Fruit fly (Drosophila melanogaster) whole organism, embryonic: ENCODE data around the gene Nf-YC.

Experiments used
- ATbp ChIP-seq: fragments of 200-800 bp; sonication (Bioruptor generic); optimal IDR thresholded peaks from 2 replicates; lab custom pipeline; 2017; ENCODE audit warnings: missing biosample characterization, mild to moderate bottlenecking, missing genetic modification characterization, missing genetic modification reagents
- Asciz ChIP-seq: fragments of 200-800 bp; sonication (Bioruptor generic); optimal IDR thresholded peaks from 2 replicates; lab custom pipeline; 2017; ENCODE audit warnings: missing biosample characterization, mild to moderate bottlenecking, missing genetic modification characterization, missing genetic modification reagents
- CG11560 ChIP-seq: fragments of 200-800 bp; sonication (Bioruptor generic); IDR thresholded peaks from 3 replicates; pipeline ENCODE4 v1.3.6; 2022; ENCODE audit warnings: missing biosample characterization, missing genetic modification characterization
- CG12071 ChIP-seq: fragments of 200-800 bp; sonication (Bioruptor generic); optimal IDR thresholded peaks from 3 replicates; lab custom pipeline; 2018; ENCODE audit warnings: missing biosample characterization, mild to moderate bottlenecking, missing genetic modification characterization
- CG13424 ChIP-seq: fragments of 200-800 bp; sonication (Bioruptor generic); optimal IDR thresholded peaks from 2 replicates; lab custom pipeline; 2019; ENCODE audit warnings: missing biosample characterization, mild to moderate bottlenecking, missing genetic modification characterization, moderate library complexity
- CG13624 ChIP-seq: fragments of 200-800 bp; sonication (Bioruptor generic); optimal IDR thresholded peaks from 2 replicates; lab custom pipeline; 2016; ENCODE audit warnings: missing biosample characterization, missing genetic modification characterization
- CG14050 ChIP-seq: fragments of 200-800 bp; sonication (Bioruptor generic); IDR thresholded peaks from 3 replicates; pipeline ENCODE4 v1.3.6; 2022; ENCODE audit warnings: missing biosample characterization, missing genetic modification characterization
- CG15479 ChIP-seq: fragments of 200-800 bp; sonication (Bioruptor generic); optimal IDR thresholded peaks from 3 replicates; lab custom pipeline; 2019; ENCODE audit warnings: missing biosample characterization, mild to moderate bottlenecking, missing genetic modification characterization, moderate library complexity
- CG18764 ChIP-seq: fragments of 200-800 bp; sonication (Bioruptor generic); optimal IDR thresholded peaks from 3 replicates; lab custom pipeline; 2016; ENCODE audit warnings: missing biosample characterization, missing genetic modification characterization
- CG2129 ChIP-seq: fragments of 200-800 bp; sonication (Bioruptor generic); IDR thresholded peaks from 2 replicates; pipeline ENCODE4 v1.3.6; 2022; ENCODE audit warnings: missing biosample characterization, missing genetic modification characterization; ENCODE audit not compliant: partially characterized antibody
- CG31441 ChIP-seq: fragments of 200-800 bp; sonication (Bioruptor generic); IDR thresholded peaks from 2 replicates; pipeline ENCODE4 v1.3.6; 2022; ENCODE audit warnings: missing biosample characterization, missing genetic modification characterization
- CG32532 ChIP-seq: fragments of 200-800 bp; sonication (Bioruptor generic); IDR thresholded peaks from 2 replicates; pipeline ENCODE4 v1.3.6; 2022; ENCODE audit warnings: missing biosample characterization, missing genetic modification characterization
- CG4328 ChIP-seq: fragments of 200-800 bp; sonication (Bioruptor generic); optimal IDR thresholded peaks from 3 replicates; lab custom pipeline; 2017; ENCODE audit warnings: missing biosample characterization, missing genetic modification reagents, missing genetic modification characterization
- CG6272 ChIP-seq: fragments of 200-800 bp; sonication (Bioruptor generic); IDR thresholded peaks from 2 replicates; pipeline ENCODE4 v1.3.6; 2022; ENCODE audit warnings: missing biosample characterization, missing genetic modification characterization
- CG7357 ChIP-seq: fragments of 200-800 bp; sonication (Bioruptor generic); IDR thresholded peaks from 3 replicates; pipeline ENCODE4 v1.3.6; 2022; ENCODE audit warnings: missing biosample characterization, missing genetic modification characterization
- CG8281 ChIP-seq: fragments of 200-800 bp; sonication (Bioruptor generic); optimal IDR thresholded peaks from 2 replicates; lab custom pipeline; 2018; ENCODE audit warnings: missing biosample characterization, mild to moderate bottlenecking, missing genetic modification characterization, moderate library complexity
- CG9727 ChIP-seq: fragments of 200-800 bp; sonication (Bioruptor generic); optimal IDR thresholded peaks from 3 replicates; lab custom pipeline; 2017; ENCODE audit warnings: missing biosample characterization, mild to moderate bottlenecking, missing genetic modification characterization
- Dip3 ChIP-seq: fragments of 200-800 bp; sonication (Bioruptor generic); optimal IDR thresholded peaks from 3 replicates; lab custom pipeline; 2016; ENCODE audit warnings: missing biosample characterization, missing genetic modification characterization
- Elba2 ChIP-seq: fragments of 200-800 bp; sonication (Bioruptor generic); optimal IDR thresholded peaks from 3 replicates; lab custom pipeline; 2016; ENCODE audit warnings: missing biosample characterization, missing genetic modification characterization
- H15 ChIP-seq: fragments of 200-800 bp; sonication (Bioruptor generic); IDR thresholded peaks from 3 replicates; pipeline ENCODE4 v1.3.6; 2022; ENCODE audit warnings: missing biosample characterization, missing genetic modification characterization
- H2.0 ChIP-seq: fragments of 200-800 bp; sonication (Bioruptor generic); IDR thresholded peaks from 2 replicates; pipeline ENCODE4 v1.3.6; 2022; ENCODE audit warnings: missing biosample characterization, missing genetic modification characterization
- HLH4C ChIP-seq: fragments of 200-800 bp; sonication (Bioruptor generic); IDR thresholded peaks from 3 replicates; pipeline ENCODE4 v1.3.6; 2022; ENCODE audit warnings: missing biosample characterization, missing genetic modification characterization; ENCODE audit not compliant: partially characterized antibody
- Nf-YC ChIP-seq: fragments of 200-800 bp; optimal IDR thresholded peaks from 3 replicates; lab custom pipeline; 2019; ENCODE audit warnings: missing biosample characterization, mild to moderate bottlenecking, missing genetic modification characterization, moderate library complexity
- Pdp1 ChIP-seq, 2 experiments: fragments of 200-800 bp; sonication (Bioruptor generic); optimal IDR thresholded peaks; 3 replicates each; lab custom pipeline; 2016; ENCODE audit warnings: missing biosample characterization in 2 of 2, missing genetic modification characterization in 2 of 2, mild to moderate bottlenecking in 1 of 2, moderate library complexity in 1 of 2
- ap ChIP-seq: fragments of 200-800 bp; sonication (Bioruptor generic); IDR thresholded peaks from 2 replicates; pipeline ENCODE4 v1.3.6; 2022; ENCODE audit warnings: missing biosample characterization, missing genetic modification characterization
- crol ChIP-seq: fragments of 200-800 bp; sonication (Bioruptor generic); IDR thresholded peaks from 2 replicates; pipeline ENCODE4 v1.3.6; 2022; ENCODE audit warnings: missing biosample characterization, missing genetic modification characterization
- danr ChIP-seq: fragments of 200-800 bp; sonication (Bioruptor generic); IDR thresholded peaks from 2 replicates; pipeline ENCODE4 v1.3.6; 2022; ENCODE audit warnings: missing biosample characterization, missing genetic modification characterization
- dimm ChIP-seq: fragments of 200-800 bp; sonication (Bioruptor generic); IDR thresholded peaks from 2 replicates; pipeline ENCODE4 v1.3.6; 2022; ENCODE audit warnings: missing biosample characterization, missing genetic modification characterization
- dm ChIP-seq: fragments of 200-800 bp; sonication (Bioruptor generic); optimal IDR thresholded peaks from 3 replicates; lab custom pipeline; 2016; ENCODE audit warnings: missing biosample characterization, missing genetic modification characterization
- ewg ChIP-seq: fragments of 200-800 bp; sonication (Bioruptor generic); optimal IDR thresholded peaks from 3 replicates; lab custom pipeline; 2017; ENCODE audit warnings: mild to moderate bottlenecking, missing biosample characterization, missing genetic modification reagents, missing genetic modification characterization
- gcm ChIP-seq: fragments of 200-800 bp; sonication (Bioruptor generic); optimal IDR thresholded peaks from 2 replicates; lab custom pipeline; 2019; ENCODE audit warnings: missing biosample characterization, mild to moderate bottlenecking, missing genetic modification characterization, moderate library complexity
- hb ChIP-seq: fragments of 200-800 bp; sonication (Bioruptor generic); IDR thresholded peaks from 3 replicates; pipeline ENCODE4 v1.3.6; 2022; ENCODE audit warnings: missing biosample characterization, missing genetic modification characterization; ENCODE audit not compliant: partially characterized antibody
- her ChIP-seq: fragments of 200-800 bp; sonication (Bioruptor generic); optimal IDR thresholded peaks from 2 replicates; lab custom pipeline; 2016; ENCODE audit warnings: missing biosample characterization, missing genetic modification characterization
- hkb ChIP-seq, 2 experiments: fragments of 200-800 bp in 1 of 2; fragments of >200 bp in 1 of 2; sonication (Bioruptor generic) in 1 of 2; IDR thresholded peaks in 1 of 2; optimal IDR thresholded peaks in 1 of 2; 2 replicates each; pipeline versions ENCODE4 v1.3.6 to Lab custom; 2017 to 2022; ENCODE audit warnings: missing biosample characterization in 1 of 2, missing genetic modification characterization in 1 of 2
- kah ChIP-seq: fragments of 200-800 bp; sonication (Bioruptor generic); optimal IDR thresholded peaks from 2 replicates; lab custom pipeline; 2018; ENCODE audit warnings: missing biosample characterization, mild to moderate bottlenecking, missing genetic modification characterization
- luna ChIP-seq: fragments of 200-800 bp; sonication (Bioruptor generic); optimal IDR thresholded peaks from 2 replicates; lab custom pipeline; 2016; ENCODE audit warnings: missing biosample characterization, missing genetic modification characterization
- nerfin-1 ChIP-seq: fragments of 200-800 bp; sonication (Bioruptor generic); optimal IDR thresholded peaks from 3 replicates; lab custom pipeline; 2019; ENCODE audit warnings: missing biosample characterization, mild to moderate bottlenecking, missing genetic modification characterization, moderate library complexity
- nerfin-2 ChIP-seq: fragments of 200-800 bp; sonication (Bioruptor generic); IDR thresholded peaks from 2 replicates; pipeline ENCODE4 v1.3.6; 2022; ENCODE audit warnings: missing biosample characterization, missing genetic modification characterization; ENCODE audit not compliant: partially characterized antibody
- nmo ChIP-seq: fragments of 200-800 bp; sonication (Bioruptor generic); optimal IDR thresholded peaks from 2 replicates; lab custom pipeline; 2018; ENCODE audit warnings: missing biosample characterization, mild to moderate bottlenecking, missing genetic modification characterization, moderate library complexity
- onecut ChIP-seq: fragments of 200-800 bp; sonication (Bioruptor generic); IDR thresholded peaks from 2 replicates; pipeline ENCODE4 v1.3.6; 2022; ENCODE audit warnings: missing biosample characterization, missing genetic modification characterization
- otp ChIP-seq: fragments of 200-800 bp; sonication (Bioruptor generic); IDR thresholded peaks from 3 replicates; pipeline ENCODE4, ENCODE4 v1.3.6; 2022; ENCODE audit warnings: missing biosample characterization, missing genetic modification characterization
- pb ChIP-seq: fragments of 200-800 bp; sonication (Bioruptor generic); optimal IDR thresholded peaks from 3 replicates; lab custom pipeline; 2016; ENCODE audit warnings: missing biosample characterization, missing genetic modification characterization
- scrt ChIP-seq: fragments of 200-800 bp; sonication (Bioruptor generic); optimal IDR thresholded peaks from 2 replicates; lab custom pipeline; 2018; ENCODE audit warnings: missing biosample characterization, mild to moderate bottlenecking, missing genetic modification characterization, moderate library complexity
- sna ChIP-seq: fragments of 200-800 bp; sonication (Bioruptor generic); IDR thresholded peaks from 2 replicates; pipeline ENCODE4 v1.3.6; 2022; ENCODE audit warnings: missing biosample characterization, missing genetic modification characterization; ENCODE audit not compliant: partially characterized antibody
- tll ChIP-seq, 2 experiments: fragments of 200-800 bp in 1 of 2; fragments of >200 bp in 1 of 2; sonication (Bioruptor generic) in 1 of 2; optimal IDR thresholded peaks; 2 replicates each; lab custom pipeline; 2017 to 2019; ENCODE audit warnings: missing biosample characterization in 2 of 2, missing genetic modification characterization in 2 of 2, mild to moderate bottlenecking in 1 of 2, moderate library complexity in 1 of 2
- trem ChIP-seq: fragments of 200-800 bp; optimal IDR thresholded peaks from 3 replicates; lab custom pipeline; 2019; ENCODE audit warnings: missing biosample characterization, mild to moderate bottlenecking, missing genetic modification characterization, moderate library complexity
- unpg ChIP-seq: fragments of 200-800 bp; sonication (Bioruptor generic); optimal IDR thresholded peaks from 3 replicates; lab custom pipeline; 2018; ENCODE audit warnings: missing biosample characterization, mild to moderate bottlenecking, missing genetic modification characterization, moderate library complexity
- wek ChIP-seq: fragments of 200-800 bp; sonication (Bioruptor generic); optimal IDR thresholded peaks from 3 replicates; lab custom pipeline; 2018; ENCODE audit warnings: missing biosample characterization, mild to moderate bottlenecking, missing genetic modification characterization, moderate library complexity
- zen ChIP-seq: fragments of 200-800 bp; sonication (Bioruptor generic); optimal IDR thresholded peaks from 3 replicates; lab custom pipeline; 2018; ENCODE audit warnings: missing biosample characterization, mild to moderate bottlenecking, missing genetic modification characterization, moderate library complexity

Nf-YC gene

dm6 chrX:6854563-6854962 is 33.8 kb upstream of the Nf-YC start (continued):
- TF ChIP-seq H15 (GFP tag; lab: Robert Waterston, UW) (peak; percentile 81), ewg (peak; percentile 63), ATbp (GFP tag; lab: Kevin White, UChicago) (peak; percentile 82), Pdp1 (GFP tag; optimal IDR thresholded peaks at IDR 0.05; lab: Kevin White, UChicago) (peak; percentile 63 to 73), Nf-YC (peak; percentile 35), CG18764 (peak; percentile 56), onecut (GFP tag; lab: Robert Waterston, UW) (peak; percentile 70), CG13624 (GFP tag; lab: Kevin White, UChicago) (peak; percentile 53), Dip3 (GFP tag; lab: Kevin White, UChicago) (peak; percentile 67), CG2129 (no peak), CG8281 (peak; percentile 52), dimm (GFP tag; lab: Robert Waterston, UW) (no peak), tll (GFP tag; optimal IDR thresholded peaks at IDR 0.05; lab: Kevin White, UChicago) (no peak), scrt (GFP tag; lab: Kevin White, UChicago) (peak; percentile 75), kah (GFP tag; lab: Kevin White, UChicago) (peak; percentile 60), gcm (GFP tag; lab: Kevin White, UChicago) (peak; percentile 70), luna (GFP tag; lab: Kevin White, UChicago) (peak; percentile 59), Elba2 (no peak), H2.0 (GFP tag; lab: Robert Waterston, UW) (peak; percentile 80), CG13424 (tag; lab: Kevin White, UChicago) (peak; percentile 76), CG7357 (GFP tag; lab: Robert Waterston, UW) (peak; percentile 60; the same call in 1 of the 3 replicates), CG12071 (GFP tag; lab: Kevin White, UChicago) (peak; percentile 76), CG4328 (GFP tag; lab: Kevin White, UChicago) (no peak), pb (GFP tag; lab: Kevin White, UChicago) (peak; percentile 3), CG9727 (GFP tag; lab: Kevin White, UChicago) (peak; percentile 79), CG6272 (peak; percentile 40; the same call in 1 of the 2 replicates), CG32532 (GFP tag; lab: Robert Waterston, UW) (peak; percentile 87), nerfin-1 (tag; lab: Kevin White, UChicago) (peak; percentile 66), CG14050 (GFP tag; lab: Robert Waterston, UW) (peak; percentile 66), hkb (optimal IDR thresholded peaks at IDR 0.05; lab: Kevin White, UChicago) (no peak), hkb (GFP tag; IDR thresholded peaks at IDR 0.05; lab: Robert Waterston, UW) (peak; percentile 87), zen (tag; lab: Kevin White, UChicago) (peak; percentile 51), trem (tag; lab: Kevin White, UChicago) (peak; percentile 51), unpg (peak; percentile 89), HLH4C (no peak), hb (GFP tag; lab: Robert Waterston, UW) (no peak), nerfin-2 (GFP tag; lab: Robert Waterston, UW) (no peak), CG15479 (no peak), CG11560 (0 out of 3 replicates have a peak, but pooled peaks have one; percentile 42), dm (GFP tag; lab: Kevin White, UChicago) (peak; percentile 40), ap (GFP tag; lab: Robert Waterston, UW) (peak; percentile 66), otp (GFP tag; lab: Robert Waterston, UW) (peak; percentile 80), crol (GFP tag; lab: Robert Waterston, UW) (peak; percentile 63), wek (GFP tag; lab: Kevin White, UChicago) (no peak), her (peak; percentile 0), sna (GFP tag; lab: Robert Waterston, UW) (no peak), danr (GFP tag; lab: Robert Waterston, UW) (peak; percentile 69), nmo (GFP tag; lab: Kevin White, UChicago) (peak; percentile 84), Asciz (GFP tag; lab: Kevin White, UChicago) (peak; percentile 80), CG31441 (peak; percentile 90)
